Worm (Caenorhabditis elegans) whole organism, young adult: ENCODE results near the gene Y82E9BR.10.
A peak's percentile ranks its signal among the peaks of the same experiment; 100 is the strongest.

ENCODE experiments used
- Y79H2A.3 ChIP-seq: fragments of 200-800 bp; sonication (Bioruptor generic); conservative IDR thresholded peaks from 2 replicates; pipeline ENCODE4 v1.3.6; 2022; ENCODE audit warnings: missing genetic modification reagents, missing genetic modification characterization, missing compliant biosample characterization
- attf-5 ChIP-seq: fragments of 200-800 bp; sonication (Bioruptor generic); optimal IDR thresholded peaks from 2 replicates; lab custom pipeline; 2018; ENCODE audit warnings: mild to moderate bottlenecking, missing genetic modification characterization, missing compliant biosample characterization
- ceh-58 ChIP-seq: fragments of 200-800 bp; sonication (Bioruptor generic); IDR thresholded peaks from 2 replicates; pipeline ENCODE4 v1.3.6; 2022; ENCODE audit warnings: missing genetic modification characterization, missing compliant biosample characterization
- chd-7 ChIP-seq: sonication (generic microtip); optimal IDR thresholded peaks from 2 replicates; lab custom pipeline; 2016; ENCODE audit warnings: mild to moderate bottlenecking, missing genetic modification characterization, moderate library complexity, missing compliant biosample characterization
- egrh-3 ChIP-seq: fragments of 200-800 bp; sonication (Bioruptor generic); IDR thresholded peaks from 2 replicates; pipeline ENCODE4 v1.3.6; 2022; ENCODE audit warnings: missing genetic modification reagents, missing genetic modification characterization, missing compliant biosample characterization
- lsl-1 ChIP-seq: fragments of 200-800 bp; sonication (Bioruptor generic); optimal IDR thresholded peaks from 2 replicates; lab custom pipeline; 2018; ENCODE audit warnings: mild to moderate bottlenecking, missing genetic modification characterization, moderate library complexity, missing compliant biosample characterization
- madf-10 ChIP-seq: sonication (generic microtip); optimal IDR thresholded peaks from 2 replicates; lab custom pipeline; 2016; ENCODE audit warnings: mild to moderate bottlenecking, missing genetic modification characterization, missing compliant biosample characterization
- nhr-120 ChIP-seq: fragments of 200-800 bp; sonication (Bioruptor generic); IDR thresholded peaks from 2 replicates; pipeline ENCODE4 v1.3.6; 2022; ENCODE audit warnings: missing genetic modification characterization, missing compliant biosample characterization
- nhr-80 ChIP-seq: sonication (generic microtip); optimal IDR thresholded peaks from 2 replicates; lab custom pipeline; 2016; ENCODE audit warnings: missing genetic modification characterization, missing compliant biosample characterization
- pbrm-1 ChIP-seq: fragments of 200-800 bp; sonication (Bioruptor generic); IDR thresholded peaks from 2 replicates; pipeline ENCODE4 v1.3.6; 2022; ENCODE audit warnings: missing genetic modification reagents, missing genetic modification characterization, missing compliant biosample characterization
- tbx-9 ChIP-seq: sonication (generic microtip); optimal IDR thresholded peaks from 2 replicates; lab custom pipeline; 2016; ENCODE audit warnings: borderline replicate concordance, missing genetic modification characterization, inconsistent platforms, missing compliant biosample characterization
- ztf-22 ChIP-seq: fragments of 200-800 bp; sonication (Bioruptor generic); optimal IDR thresholded peaks from 2 replicates; lab custom pipeline; 2018; ENCODE audit warnings: mild to moderate bottlenecking, missing genetic modification characterization, moderate library complexity, missing compliant biosample characterization

Gene Y82E9BR.10

DNA sequence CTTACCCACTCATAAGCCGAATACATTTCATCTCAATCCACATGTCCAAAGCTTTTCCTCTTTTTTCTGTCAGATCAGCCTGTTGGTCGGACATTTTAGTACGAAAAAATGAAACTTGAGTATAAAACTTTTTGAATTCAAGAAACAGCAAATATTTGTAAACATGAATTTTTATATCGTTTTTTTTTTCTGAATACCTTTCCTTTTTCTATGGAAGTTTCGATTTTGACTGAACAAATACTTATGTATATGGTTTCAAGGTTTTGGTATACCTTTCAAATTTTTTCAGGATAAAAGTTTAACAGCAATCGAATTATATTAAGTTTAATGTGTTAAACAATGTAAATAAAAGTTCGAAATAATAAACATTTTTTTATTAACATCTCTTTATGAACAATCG, 35.2 kb downstream of the Y82E9BR.10 start, which contains the start of gene fbxa-5:
Gene fbxa-5, minus strand, starts transcription at position 101 of the 400 bp plus-strand sequence.
- TF ChIP-seq lsl-1 (GFP tag; lab: Kevin White, UChicago) (no peak), egrh-3 (GFP tag; lab: Robert Waterston, UW) (no peak), chd-7 (tag; lab: Kevin White, UChicago) (no peak), nhr-120 (GFP tag; lab: Robert Waterston, UW) (no peak), Y79H2A.3 (GFP tag; lab: Robert Waterston, UW) (no peak)

DNA sequence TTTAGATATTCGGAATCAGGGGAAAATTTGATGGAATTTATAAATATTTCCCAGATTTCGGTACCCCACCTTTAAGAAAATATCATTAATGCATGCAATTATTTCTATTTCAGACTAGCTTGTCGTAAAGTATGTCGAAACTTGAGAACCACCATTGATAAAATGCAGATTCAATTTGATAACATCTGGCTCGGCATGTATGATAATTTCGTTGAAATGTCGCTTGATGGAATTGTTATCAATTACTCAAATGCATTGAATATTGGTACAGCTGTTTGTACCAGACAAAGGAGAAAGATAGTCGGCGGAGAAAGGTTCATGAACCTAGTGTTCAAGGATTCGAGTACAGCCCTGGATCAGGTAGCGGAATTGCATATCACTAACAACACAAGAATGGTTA, 43.5 kb downstream of the Y82E9BR.10 start, which contains the start of gene Y82E9BL.19:
Gene Y82E9BL.19, plus strand, starts transcription at position 123 of the 400 bp plus-strand sequence.
- TF ChIP-seq nhr-80 (tag; lab: Kevin White, UChicago), result peak; percentile 59
- TF ChIP-seq pbrm-1 (GFP tag; lab: Robert Waterston, UW), result 0 out of 2 replicates have a peak, but pooled peaks have one; percentile 8
- TF ChIP-seq ceh-58 (GFP tag; lab: Robert Waterston, UW), result no peak

ce11 chrIII:1326490-1326889, 48.9 kb downstream of the Y82E9BR.10 start, which contains the start of gene Y82E9BL.18:
Gene Y82E9BL.18, plus strand, starts transcription at chrIII:1326790.
- no peak for TF ChIP-seq tbx-9
- TF ChIP-seq lsl-1 (GFP tag; lab: Kevin White, UChicago), result no peak
- TF ChIP-seq ztf-22 (GFP tag; lab: Kevin White, UChicago), result no peak
- no peak for TF ChIP-seq attf-5
- TF ChIP-seq madf-10, result no peak
- TF ChIP-seq, all 124 proteins: peak for 0
